Fruit fly (Drosophila melanogaster) whole organism, embryonic: ENCODE results near the gene Irk1.

Experiments used
- CG11247 ChIP-seq: fragments of 200-800 bp; sonication (Bioruptor generic); IDR thresholded peaks from 2 replicates; pipeline ENCODE4 v1.3.6; 2022; ENCODE audit warnings: missing biosample characterization, missing genetic modification characterization
- CG12104 ChIP-seq: fragments of 200-800 bp; sonication (Bioruptor generic); optimal IDR thresholded peaks from 3 replicates; lab custom pipeline; 2016; ENCODE audit warnings: missing biosample characterization, missing genetic modification characterization
- CG12236 ChIP-seq: fragments of 200-800 bp; sonication (Bioruptor generic); optimal IDR thresholded peaks from 2 replicates; lab custom pipeline; 2016; ENCODE audit warnings: missing biosample characterization, missing genetic modification characterization
- CG12659 ChIP-seq: fragments of 200-800 bp; sonication (Bioruptor generic); optimal IDR thresholded peaks from 3 replicates; lab custom pipeline; 2017; ENCODE audit warnings: mild to moderate bottlenecking, missing biosample characterization, missing genetic modification reagents, missing genetic modification characterization
- CG13624 ChIP-seq: fragments of 200-800 bp; sonication (Bioruptor generic); optimal IDR thresholded peaks from 2 replicates; lab custom pipeline; 2016; ENCODE audit warnings: missing biosample characterization, missing genetic modification characterization
- CG1647 ChIP-seq: fragments of 200-800 bp; sonication (Bioruptor generic); optimal IDR thresholded peaks from 3 replicates; lab custom pipeline; 2016; ENCODE audit warnings: missing biosample characterization, missing genetic modification characterization
- CG17361 ChIP-seq: fragments of 200-800 bp; sonication (Bioruptor generic); IDR thresholded peaks from 3 replicates; pipeline ENCODE4 v1.3.6; 2022; ENCODE audit warnings: missing biosample characterization, missing genetic modification characterization
- CG17385 ChIP-seq: fragments of 200-800 bp; sonication (Bioruptor generic); optimal IDR thresholded peaks from 3 replicates; lab custom pipeline; 2018; ENCODE audit warnings: missing biosample characterization, mild to moderate bottlenecking, missing genetic modification characterization
- CG17912 ChIP-seq: fragments of 200-800 bp; sonication (Bioruptor generic); optimal IDR thresholded peaks from 2 replicates; lab custom pipeline; 2018; ENCODE audit warnings: missing biosample characterization, mild to moderate bottlenecking, missing genetic modification characterization
- CG18599 ChIP-seq: fragments of 200-800 bp; sonication (Bioruptor generic); optimal IDR thresholded peaks from 3 replicates; lab custom pipeline; 2017; ENCODE audit warnings: missing biosample characterization, missing genetic modification characterization, mild to moderate bottlenecking, moderate library complexity, missing genetic modification reagents
- CG2202 ChIP-seq: fragments of 200-800 bp; sonication (Bioruptor generic); optimal IDR thresholded peaks from 2 replicates; lab custom pipeline; 2018; ENCODE audit warnings: missing biosample characterization, mild to moderate bottlenecking, missing genetic modification characterization
- CG2889 ChIP-seq: fragments of 200-800 bp; sonication (Bioruptor generic); IDR thresholded peaks from 3 replicates; pipeline ENCODE4 v1.3.6; 2022; ENCODE audit warnings: missing biosample characterization, missing genetic modification characterization
- CG30020 ChIP-seq: fragments of 200-800 bp; optimal IDR thresholded peaks from 2 replicates; lab custom pipeline; 2019; ENCODE audit warnings: missing biosample characterization, mild to moderate bottlenecking, missing genetic modification characterization, moderate library complexity
- CG3995 ChIP-seq: fragments of 200-800 bp; sonication (Bioruptor generic); optimal IDR thresholded peaks from 3 replicates; lab custom pipeline; 2016; ENCODE audit warnings: missing biosample characterization, missing genetic modification characterization
- CG43689 ChIP-seq: fragments of 200-800 bp; sonication (Bioruptor generic); IDR thresholded peaks from 2 replicates; pipeline ENCODE4 v1.3.6; 2022; ENCODE audit warnings: missing biosample characterization, missing genetic modification characterization
- CG6175 ChIP-seq: fragments of 200-800 bp; sonication (Bioruptor generic); IDR thresholded peaks from 3 replicates; pipeline ENCODE4 v1.3.6; 2022; ENCODE audit warnings: missing biosample characterization, missing genetic modification characterization
- CG6254 ChIP-seq: fragments of 200-800 bp; sonication (Bioruptor generic); optimal IDR thresholded peaks from 3 replicates; lab custom pipeline; 2017; ENCODE audit warnings: mild to moderate bottlenecking, missing biosample characterization, missing genetic modification reagents, missing genetic modification characterization
- CG6654 ChIP-seq: fragments of 200-800 bp; sonication (Bioruptor generic); optimal IDR thresholded peaks from 2 replicates; lab custom pipeline; 2017; ENCODE audit warnings: missing biosample characterization, mild to moderate bottlenecking, missing genetic modification characterization
- CG7928 ChIP-seq: fragments of 200-800 bp; sonication (Bioruptor generic); optimal IDR thresholded peaks from 2 replicates; lab custom pipeline; 2017; ENCODE audit warnings: missing biosample characterization, mild to moderate bottlenecking, missing genetic modification characterization
- CG7963 ChIP-seq: fragments of 200-800 bp; sonication (Bioruptor generic); IDR thresholded peaks from 3 replicates; pipeline ENCODE4 v1.3.6; 2022; ENCODE audit warnings: missing biosample characterization, missing genetic modification characterization; ENCODE audit not compliant: partially characterized antibody
- D19A ChIP-seq: fragments of 200-800 bp; optimal IDR thresholded peaks from 3 replicates; lab custom pipeline; 2019; ENCODE audit warnings: missing biosample characterization, mild to moderate bottlenecking, missing genetic modification characterization, moderate library complexity
- Ets65A ChIP-seq: fragments of 200-800 bp; sonication (Bioruptor generic); peaks from one replicate; lab custom pipeline; 2016; ENCODE audit warnings: missing biosample characterization, missing genetic modification characterization
- Fer3 ChIP-seq: fragments of 200-800 bp; sonication (Bioruptor generic); optimal IDR thresholded peaks from 2 replicates; lab custom pipeline; 2018; ENCODE audit warnings: missing biosample characterization, mild to moderate bottlenecking, missing genetic modification characterization, moderate library complexity
- HLH4C ChIP-seq: fragments of 200-800 bp; sonication (Bioruptor generic); IDR thresholded peaks from 3 replicates; pipeline ENCODE4 v1.3.6; 2022; ENCODE audit warnings: missing biosample characterization, missing genetic modification characterization; ENCODE audit not compliant: partially characterized antibody
- Hand ChIP-seq: fragments of 200-800 bp; sonication (Bioruptor generic); optimal IDR thresholded peaks from 2 replicates; lab custom pipeline; 2017; ENCODE audit warnings: mild to moderate bottlenecking, missing biosample characterization, missing genetic modification reagents, missing genetic modification characterization
- Hey ChIP-seq: fragments of 200-800 bp; sonication (Bioruptor generic); optimal IDR thresholded peaks from 3 replicates; lab custom pipeline; 2018; ENCODE audit warnings: missing biosample characterization, mild to moderate bottlenecking, missing genetic modification characterization
- MBD-R2 ChIP-seq: fragments of 200-800 bp; sonication (Bioruptor generic); IDR thresholded peaks from 2 replicates; pipeline ENCODE4 v1.3.6; 2022; ENCODE audit warnings: missing biosample characterization, missing genetic modification characterization
- Mrtf ChIP-seq: fragments of 200-800 bp; sonication (Bioruptor generic); IDR thresholded peaks from 3 replicates; pipeline ENCODE4 v1.3.6; 2022; ENCODE audit warnings: missing biosample characterization, missing genetic modification characterization
- Opbp ChIP-seq: fragments of 200-800 bp; sonication (Bioruptor generic); IDR thresholded peaks from 3 replicates; pipeline ENCODE4 v1.3.6; 2022; ENCODE audit warnings: missing biosample characterization, missing genetic modification characterization; ENCODE audit not compliant: partially characterized antibody
- Optix ChIP-seq: fragments of 200-800 bp; sonication (Bioruptor generic); IDR thresholded peaks from 3 replicates; pipeline ENCODE4 v1.3.6; 2022; ENCODE audit warnings: missing biosample characterization, missing genetic modification characterization
- Rfx ChIP-seq: fragments of 200-800 bp; sonication (Bioruptor generic); IDR thresholded peaks from 2 replicates; pipeline ENCODE4 v1.3.6; 2022; ENCODE audit warnings: missing biosample characterization, missing genetic modification characterization
- Scr ChIP-seq: fragments of 200-800 bp; sonication (Bioruptor generic); IDR thresholded peaks from 2 replicates; pipeline ENCODE4 v1.3.6; 2022; ENCODE audit warnings: missing biosample characterization, missing genetic modification characterization; ENCODE audit not compliant: partially characterized antibody
- Taf1 ChIP-seq: fragments of 200-800 bp; sonication (Bioruptor generic); IDR thresholded peaks from 2 replicates; pipeline ENCODE4 v1.3.6; 2022; ENCODE audit warnings: missing biosample characterization, missing genetic modification characterization
- Xbp1 ChIP-seq: fragments of 200-800 bp; sonication (Bioruptor generic); optimal IDR thresholded peaks from 3 replicates; lab custom pipeline; 2016; ENCODE audit warnings: missing biosample characterization, mild to moderate bottlenecking, missing genetic modification characterization
- amos ChIP-seq: fragments of 200-800 bp; sonication (Bioruptor generic); IDR thresholded peaks from 2 replicates; pipeline ENCODE4 v1.3.6; 2022; ENCODE audit warnings: missing biosample characterization, missing genetic modification characterization; ENCODE audit not compliant: partially characterized antibody
- crc ChIP-seq: fragments of 200-800 bp; sonication (Bioruptor generic); optimal IDR thresholded peaks from 2 replicates; lab custom pipeline; 2016; ENCODE audit warnings: missing biosample characterization, missing genetic modification characterization
- danr ChIP-seq: fragments of 200-800 bp; sonication (Bioruptor generic); IDR thresholded peaks from 2 replicates; pipeline ENCODE4 v1.3.6; 2022; ENCODE audit warnings: missing biosample characterization, missing genetic modification characterization
- emc ChIP-seq: fragments of 200-800 bp; sonication (Bioruptor generic); optimal IDR thresholded peaks from 2 replicates; lab custom pipeline; 2016; ENCODE audit warnings: missing biosample characterization, missing genetic modification characterization
- h ChIP-seq: fragments of >200 bp; optimal IDR thresholded peaks from 2 replicates; lab custom pipeline; 2017
- ham ChIP-seq: fragments of 200-800 bp; sonication (Bioruptor generic); IDR thresholded peaks from 2 replicates; pipeline ENCODE4 v1.3.6; 2022; ENCODE audit warnings: missing biosample characterization, missing genetic modification characterization
- jumu ChIP-seq: fragments of 200-800 bp; sonication (Bioruptor generic); optimal IDR thresholded peaks from 3 replicates; lab custom pipeline; 2016; ENCODE audit warnings: missing biosample characterization, missing genetic modification characterization
- kay ChIP-seq: fragments of 200-800 bp; sonication (Bioruptor generic); optimal IDR thresholded peaks from 2 replicates; lab custom pipeline; 2016; ENCODE audit warnings: missing biosample characterization, missing genetic modification characterization
- knrl ChIP-seq: fragments of 200-800 bp; sonication (Bioruptor generic); IDR thresholded peaks from 3 replicates; pipeline ENCODE4 v1.3.6; 2022; ENCODE audit warnings: missing biosample characterization, missing genetic modification characterization; ENCODE audit not compliant: partially characterized antibody
- lab ChIP-seq: fragments of 200-800 bp; sonication (Bioruptor generic); optimal IDR thresholded peaks from 3 replicates; lab custom pipeline; 2017; ENCODE audit warnings: missing biosample characterization, missing genetic modification characterization, mild to moderate bottlenecking, moderate library complexity, missing genetic modification reagents
- nau ChIP-seq: fragments of 200-800 bp; sonication (Bioruptor generic); optimal IDR thresholded peaks from 3 replicates; lab custom pipeline; 2017; ENCODE audit warnings: missing biosample characterization, mild to moderate bottlenecking, missing genetic modification characterization, missing genetic modification reagents
- phol ChIP-seq: fragments of 200-800 bp; sonication (Bioruptor generic); optimal IDR thresholded peaks from 3 replicates; lab custom pipeline; 2018; ENCODE audit warnings: missing biosample characterization, mild to moderate bottlenecking, missing genetic modification characterization, moderate library complexity
- ranshi ChIP-seq: fragments of 200-800 bp; sonication (Bioruptor generic); IDR thresholded peaks from 2 replicates; pipeline ENCODE4 v1.3.6; 2022; ENCODE audit warnings: missing biosample characterization, missing genetic modification characterization
- rib ChIP-seq: fragments of 200-800 bp; sonication (Bioruptor generic); IDR thresholded peaks from 2 replicates; pipeline ENCODE4 v1.3.6; 2022; ENCODE audit warnings: missing biosample characterization, missing genetic modification characterization
- stwl ChIP-seq: fragments of 200-800 bp; sonication (Bioruptor generic); optimal IDR thresholded peaks from 3 replicates; lab custom pipeline; 2018; ENCODE audit warnings: missing biosample characterization, mild to moderate bottlenecking, missing genetic modification characterization, moderate library complexity
- zf30C ChIP-seq: fragments of 200-800 bp; sonication (Bioruptor generic); optimal IDR thresholded peaks from 3 replicates; lab custom pipeline; 2018; ENCODE audit warnings: missing biosample characterization, mild to moderate bottlenecking, missing genetic modification characterization
- zfh1 ChIP-seq: fragments of 200-800 bp; sonication (Bioruptor generic); IDR thresholded peaks from 3 replicates; pipeline ENCODE4 v1.3.6; 2022; ENCODE audit warnings: missing biosample characterization, missing genetic modification characterization

Irk1 gene

DNA sequence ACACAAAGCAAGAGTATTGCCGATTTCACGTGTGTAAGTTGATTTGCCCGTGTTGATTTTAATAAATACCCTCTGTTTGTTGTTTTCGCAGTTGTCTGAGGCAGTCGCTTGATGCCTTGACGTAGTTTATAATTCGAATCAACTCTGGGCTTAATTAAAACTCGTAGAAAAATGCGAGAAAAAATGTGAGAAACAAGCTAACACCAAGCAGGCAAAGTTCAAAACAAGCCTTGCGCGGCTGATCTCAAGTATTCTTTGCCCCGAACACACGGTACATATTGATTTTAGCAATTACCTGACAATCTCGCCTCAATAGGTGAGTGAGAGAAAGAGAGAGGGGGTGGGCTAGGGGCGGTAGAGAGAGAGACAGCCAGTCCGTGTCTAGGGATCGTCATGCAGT, 57.1 kb downstream of the Irk1 start (continued):
- TF ChIP-seq Ets65A (GFP tag; lab: Kevin White, UChicago) (no peak), h (lab: Kevin White, UChicago) (no peak), CG3995 (GFP tag; lab: Kevin White, UChicago) (no peak), CG17361 (GFP tag; lab: Robert Waterston, UW) (0 out of 3 replicates have a peak, but pooled peaks have one; percentile 30), Hand (peak; percentile 13), kay (GFP tag; lab: Kevin White, UChicago) (no peak), CG6254 (no peak), crc (peak; percentile 14), CG2202 (tag; lab: Kevin White, UChicago) (no peak), HLH4C (no peak), Opbp (GFP tag; lab: Robert Waterston, UW) (no peak), nau (peak; percentile 13), phol (no peak), CG18599 (peak; percentile 75), Hey (peak; percentile 10), rib (peak; percentile 46; the same call in 1 of the 2 replicates), CG43689 (GFP tag; lab: Robert Waterston, UW) (no peak), zf30C (GFP tag; lab: Kevin White, UChicago) (no peak), lab (GFP tag; lab: Kevin White, UChicago) (peak; percentile 81), jumu (GFP tag; lab: Kevin White, UChicago) (no peak), zfh1 (GFP tag; lab: Robert Waterston, UW) (peak; percentile 53; the same call in 1 of the 3 replicates), CG13624 (GFP tag; lab: Kevin White, UChicago) (no peak), CG30020 (no peak), CG11247 (peak; percentile 72), emc (GFP tag; lab: Kevin White, UChicago) (no peak), Xbp1 (GFP tag; lab: Kevin White, UChicago) (no peak), amos (GFP tag; lab: Robert Waterston, UW) (no peak), CG12236 (GFP tag; lab: Kevin White, UChicago) (no peak), Optix (GFP tag; lab: Robert Waterston, UW) (no peak), Fer3 (tag; lab: Kevin White, UChicago) (peak; percentile 42), CG12104 (GFP tag; lab: Kevin White, UChicago) (peak; percentile 35), knrl (no peak), CG12659 (peak; percentile 48), CG6654 (GFP tag; lab: Kevin White, UChicago) (no peak), ham (GFP tag; lab: Robert Waterston, UW) (no peak; the same call in 1 of the 2 replicates), Taf1 (no peak), danr (GFP tag; lab: Robert Waterston, UW) (0 out of 2 replicates have a peak, but pooled peaks have one; percentile 12), Scr (GFP tag; lab: Robert Waterston, UW) (no peak), Mrtf (GFP tag; lab: Robert Waterston, UW) (peak; percentile 24; the same call in 1 of the 3 replicates), MBD-R2 (GFP tag; lab: Robert Waterston, UW) (no peak), stwl (tag; lab: Kevin White, UChicago) (no peak), CG7928 (no peak), ranshi (GFP tag; lab: Robert Waterston, UW) (peak; percentile 28; the same call in 1 of the 2 replicates), CG17385 (GFP tag; lab: Kevin White, UChicago) (peak; percentile 14), CG1647 (GFP tag; lab: Kevin White, UChicago) (peak; percentile 53), CG6175 (GFP tag; lab: Robert Waterston, UW) (0 out of 3 replicates have a peak, but pooled peaks have one; percentile 24), CG7963 (GFP tag; lab: Robert Waterston, UW) (no peak), CG2889 (GFP tag; lab: Robert Waterston, UW) (no peak), Rfx (peak; percentile 65), D19A (peak; percentile 15), CG17912 (GFP tag; lab: Kevin White, UChicago) (no peak)
